Worm (Caenorhabditis elegans) whole organism, L2 larva: Measurements from ENCODE around the gene acr-25.

Experiments
- F13H6.1 ChIP-seq: sonication (generic microtip); optimal IDR thresholded peaks from 2 replicates; lab custom pipeline; 2016; ENCODE audit warnings: missing genetic modification characterization, missing compliant biosample characterization
- ZK546.5 ChIP-seq: sonication (generic microtip); optimal IDR thresholded peaks from 2 replicates; lab custom pipeline; 2017; ENCODE audit warnings: missing biosample characterization, missing genetic modification characterization
- aly-2 ChIP-seq: fragments of 150-350 bp; optimal IDR thresholded peaks from 2 replicates; lab custom pipeline; 2014; ENCODE audit warnings: missing biosample characterization, missing genetic modification characterization
- blmp-1 ChIP-seq: sonication (generic microtip); optimal IDR thresholded peaks from 2 replicates; lab custom pipeline; 2017; ENCODE audit warnings: missing genetic modification characterization, mild to moderate bottlenecking, missing compliant biosample characterization, antibody characterized with exemption, moderate library complexity; ENCODE audit not compliant: insufficient read depth
- ceh-82 ChIP-seq: fragments of 150-350 bp; optimal IDR thresholded peaks from 2 replicates; lab custom pipeline; 2014; ENCODE audit warnings: missing biosample characterization, missing genetic modification characterization
- elt-3 ChIP-seq: sonication (generic microtip); optimal IDR thresholded peaks from 2 replicates; lab custom pipeline; 2017; ENCODE audit warnings: missing biosample characterization, missing genetic modification characterization
- lsy-2 ChIP-seq, 2 experiments: fragments of 150-350 bp in 1 of 2; sonication (generic microtip) in 1 of 2; optimal IDR thresholded peaks; 2 replicates each; lab custom pipeline; 2014 to 2017; ENCODE audit warnings: missing biosample characterization in 2 of 2, missing genetic modification characterization in 2 of 2
- mbf-1 ChIP-seq: sonication (generic microtip); optimal IDR thresholded peaks from 2 replicates; lab custom pipeline; 2017; ENCODE audit warnings: missing biosample characterization, missing genetic modification characterization
- nhr-237 ChIP-seq: fragments of 150-350 bp; optimal IDR thresholded peaks from 2 replicates; lab custom pipeline; 2014; ENCODE audit warnings: missing biosample characterization, missing genetic modification characterization
- unc-55 ChIP-seq: fragments of 150-350 bp; sonication (generic microtip); optimal IDR thresholded peaks from 3 replicates; lab custom pipeline; 2014; ENCODE audit warnings: missing biosample characterization, missing genetic modification reagents, missing genetic modification characterization
- unc-62 ChIP-seq: fragments of 150-350 bp; optimal IDR thresholded peaks from 2 replicates; lab custom pipeline; 2014; ENCODE audit warnings: missing biosample characterization, missing genetic modification reagents, missing genetic modification characterization
- ztf-11 ChIP-seq: sonication (generic microtip); optimal IDR thresholded peaks from 2 replicates; lab custom pipeline; 2017; ENCODE audit warnings: missing biosample characterization, missing genetic modification characterization

DNA sequence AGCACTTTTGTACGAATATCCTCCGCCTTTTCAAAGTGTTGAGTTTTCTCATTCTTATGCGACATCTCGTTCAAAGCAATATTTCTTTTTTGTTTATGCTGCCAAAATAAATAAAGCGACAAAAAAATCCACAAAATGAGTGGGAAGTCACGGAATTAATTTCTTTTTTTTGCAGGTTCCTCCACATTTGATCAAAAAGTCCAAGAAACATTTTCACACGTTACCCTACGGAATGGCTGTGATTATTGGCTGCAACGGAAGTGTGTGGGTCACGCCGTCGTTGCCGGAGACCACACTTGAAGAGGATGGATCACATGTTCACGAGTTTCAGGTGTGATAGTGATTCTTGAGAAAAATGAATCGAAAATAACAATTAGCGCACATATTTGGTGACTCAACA lies 47.6 kb upstream of the acr-25 start, which contains the start of gene Y73B6BL.22:
- TF ChIP-seq aly-2 (tag; lab: Kevin White, UChicago) (no peak), ZK546.5 (no peak), nhr-237 (no peak), ceh-82 (tag; lab: Kevin White, UChicago) (no peak), ztf-11 (no peak), unc-62 (GFP tag; lab: Kevin White, UChicago) (no peak), unc-55 (GFP tag; lab: Kevin White, UChicago) (no peak), blmp-1 (tag; lab: Kevin White, UChicago) (no peak), mbf-1 (tag; lab: Kevin White, UChicago) (no peak), lsy-2 (tag; optimal IDR thresholded peaks at IDR 0.05; lab: Kevin White, UChicago) (no peak), F13H6.1 (tag; lab: Kevin White, UChicago) (no peak), elt-3 (no peak)
